Worm (Caenorhabditis elegans): ENCODE measurements around the gene C27A7.3.

DNA sequence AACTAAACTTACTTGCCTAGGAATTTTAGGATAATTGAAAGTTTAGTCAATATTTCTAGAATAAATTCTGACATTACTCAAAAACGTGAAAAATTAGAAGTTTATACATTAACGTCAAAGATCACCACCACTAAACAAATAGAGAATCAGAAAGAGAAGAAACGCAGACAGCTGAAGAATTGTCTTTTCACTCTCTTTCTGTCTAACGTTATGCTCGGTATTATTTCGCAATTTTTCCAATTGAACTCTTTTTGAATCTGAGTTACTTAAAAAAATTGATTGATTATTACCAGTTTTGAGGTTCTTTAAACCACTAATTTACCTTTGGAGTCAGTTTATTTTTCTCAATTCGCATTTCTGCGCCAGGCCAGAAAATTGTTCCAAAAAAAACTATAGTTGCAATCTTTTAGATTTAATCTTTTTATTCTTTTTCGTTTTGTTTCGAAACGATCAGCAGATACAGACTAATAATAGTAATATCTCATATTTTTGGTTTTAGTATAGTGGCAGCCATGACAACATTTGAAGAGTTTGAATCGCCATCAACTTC lies 39.9 kb upstream of the C27A7.3 start, which contains the start of gene nhr-154:
- TF ChIP-seq T22C8.4 (GFP tag; IDR thresholded peaks at IDR 0.05) = no peak
- TF ChIP-seq klf-2 (GFP tag; conservative IDR thresholded peaks at IDR 0.05) = no peak
- TF ChIP-seq cog-1 (tag; optimal IDR thresholded peaks at IDR 0.05) = no peak
- no peak for TF ChIP-seq med-1 (GFP tag; optimal IDR thresholded peaks at IDR 0.05; ENCODE audit: insufficient read depth)
- no peak for TF ChIP-seq flt-1 (GFP tag; IDR thresholded peaks at IDR 0.05)
- TF ChIP-seq ztf-29 (GFP tag; IDR thresholded peaks at IDR 0.05) = no peak
